Worm (Caenorhabditis elegans): ENCODE measurements around the gene nhr-219.

Gene nhr-219

DNA sequence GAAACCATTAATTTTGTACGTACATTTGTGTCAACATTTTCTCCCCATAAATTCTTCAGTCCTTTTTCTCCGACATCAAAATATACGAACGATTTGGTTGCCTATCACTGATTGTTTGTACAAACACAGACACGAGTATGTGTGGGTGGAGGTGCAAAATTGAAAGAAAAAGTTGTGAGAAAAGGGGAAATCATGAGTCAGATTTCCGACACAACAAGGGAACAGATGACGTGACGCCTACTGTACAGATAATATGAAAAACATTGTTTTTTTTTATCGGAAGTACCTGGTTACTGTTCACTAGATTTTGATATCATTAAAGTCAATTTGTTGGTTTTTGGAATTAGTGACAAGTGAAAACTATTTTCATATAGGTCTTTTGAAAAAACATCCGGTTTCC lies 31.7 kb downstream of the nhr-219 start:
- TF ChIP-seq mml-1 (tag; optimal IDR thresholded peaks at IDR 0.05) (no peak), fkh-10 (GFP tag; optimal IDR thresholded peaks at IDR 0.05) (no peak), ztf-4 (tag; optimal IDR thresholded peaks at IDR 0.05) (no peak), ama-1 (optimal IDR thresholded peaks at IDR 0.05) (peak; percentile 63), ceh-82 (tag; optimal IDR thresholded peaks at IDR 0.05) (no peak), eor-1 (tag; optimal IDR thresholded peaks at IDR 0.05) (no peak), nhr-67 (tag; optimal IDR thresholded peaks at IDR 0.05) (no peak), nhr-12 (tag; optimal IDR thresholded peaks at IDR 0.05) (no peak), nhr-76 (tag; optimal IDR thresholded peaks at IDR 0.05) (no peak), aly-2 (tag; optimal IDR thresholded peaks at IDR 0.05) (no peak), unc-39 (tag; optimal IDR thresholded peaks at IDR 0.05) (no peak), tbx-2 (tag; optimal IDR thresholded peaks at IDR 0.05) (no peak), elt-2 (tag; optimal IDR thresholded peaks at IDR 0.05) (peak; percentile 6)

ce11 chrV:8932318-8932717 lies 33.7 kb downstream of the nhr-219 start, which contains the start of gene H14N18.2:
H14N18.2 (plus strand) TSS chrV:8932618.
- no peak for TF ChIP-seq ZK546.5 (tag; optimal IDR thresholded peaks at IDR 0.05)
- no peak for TF ChIP-seq elt-2 (tag; optimal IDR thresholded peaks at IDR 0.05)
- TF ChIP-seq nhr-237 (tag; optimal IDR thresholded peaks at IDR 0.05), result no peak
- TF ChIP-seq ceh-9 (tag; optimal IDR thresholded peaks at IDR 0.05), result no peak
- TF ChIP-seq mml-1 (tag; optimal IDR thresholded peaks at IDR 0.05), result no peak
- TF ChIP-seq elt-3 (tag; optimal IDR thresholded peaks at IDR 0.05), result no peak
- no peak for TF ChIP-seq nhr-76 (tag; optimal IDR thresholded peaks at IDR 0.05)
- no peak for TF ChIP-seq tbx-2 (tag; optimal IDR thresholded peaks at IDR 0.05)

DNA sequence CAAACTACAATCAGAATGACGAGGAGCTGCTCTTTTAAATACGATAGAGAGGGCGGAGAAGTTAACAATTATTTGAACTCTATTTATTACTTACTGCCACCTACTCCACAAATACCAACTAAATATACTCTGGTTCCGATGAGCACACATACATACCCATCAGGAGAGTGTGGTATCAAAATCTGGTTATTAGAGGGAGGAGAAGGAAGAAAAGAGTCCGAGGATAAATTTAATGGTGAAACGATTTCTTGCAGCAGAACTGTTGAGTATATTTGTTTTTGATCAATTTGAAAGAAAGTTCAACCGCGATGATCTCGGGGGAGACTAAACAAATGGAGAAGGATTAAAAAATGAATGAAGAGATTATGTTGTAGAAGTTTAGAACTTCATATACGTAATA lies 37.0 kb downstream of the nhr-219 start, which contains the start of gene H14N18.4:
H14N18.4 (minus strand) TSS at position 12 of the 400 bp plus-strand sequence.
- TF ChIP-seq nhr-23 (tag; optimal IDR thresholded peaks at IDR 0.05) (no peak), nhr-28 (tag; optimal IDR thresholded peaks at IDR 0.05) (no peak), unc-62 (GFP tag; optimal IDR thresholded peaks at IDR 0.05) (no peak), lin-39 (tag; optimal IDR thresholded peaks at IDR 0.05) (no peak), ceh-28 (tag; optimal IDR thresholded peaks at IDR 0.05) (no peak)

DNA sequence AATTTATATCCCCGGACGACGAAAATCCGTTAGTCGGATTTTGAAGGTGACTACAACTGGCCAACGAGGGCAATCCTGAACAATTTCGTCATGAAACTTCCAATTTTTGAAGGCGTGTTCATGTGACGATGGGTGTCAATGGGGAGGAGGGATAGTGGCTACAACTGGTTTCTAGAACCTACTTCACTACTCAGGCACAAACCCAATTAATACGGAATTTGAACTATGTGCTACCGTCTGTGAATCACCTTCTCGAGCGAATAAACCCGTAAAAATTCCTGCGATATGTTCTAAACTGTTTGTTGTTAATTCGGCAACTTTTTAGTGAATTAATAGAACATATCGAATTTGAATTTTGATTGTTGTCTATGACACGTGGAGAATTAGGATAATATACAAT lies 38.3 kb downstream of the nhr-219 start:
- no peak for TF ChIP-seq R02D3.7 (tag; optimal IDR thresholded peaks at IDR 0.05)
- no peak for TF ChIP-seq ceh-82 (tag; optimal IDR thresholded peaks at IDR 0.05)
- TF ChIP-seq ceh-28 (tag; optimal IDR thresholded peaks at IDR 0.05), result no peak
- no peak for TF ChIP-seq unc-62 (GFP tag; optimal IDR thresholded peaks at IDR 0.05)
- no peak for TF ChIP-seq zag-1 (tag; optimal IDR thresholded peaks at IDR 0.05)
- no peak for TF ChIP-seq lin-15B (tag; optimal IDR thresholded peaks at IDR 0.05)
- no peak for TF ChIP-seq nhr-25 (tag; optimal IDR thresholded peaks at IDR 0.05)
- no peak for TF ChIP-seq unc-39 (tag; optimal IDR thresholded peaks at IDR 0.05)
- no peak for TF ChIP-seq fkh-2 (tag; optimal IDR thresholded peaks at IDR 0.05)
- TF ChIP-seq daf-12 (tag; optimal IDR thresholded peaks at IDR 0.05), result no peak
- no peak for TF ChIP-seq lin-39 (tag; optimal IDR thresholded peaks at IDR 0.05)
- no peak for TF ChIP-seq nhr-76 (tag; optimal IDR thresholded peaks at IDR 0.05)
- no peak for TF ChIP-seq eor-1 (tag; optimal IDR thresholded peaks at IDR 0.05)
- no peak for TF ChIP-seq pha-4 (tag; optimal IDR thresholded peaks at IDR 0.05)
- no peak for TF ChIP-seq fos-1 (tag; optimal IDR thresholded peaks at IDR 0.05)

DNA sequence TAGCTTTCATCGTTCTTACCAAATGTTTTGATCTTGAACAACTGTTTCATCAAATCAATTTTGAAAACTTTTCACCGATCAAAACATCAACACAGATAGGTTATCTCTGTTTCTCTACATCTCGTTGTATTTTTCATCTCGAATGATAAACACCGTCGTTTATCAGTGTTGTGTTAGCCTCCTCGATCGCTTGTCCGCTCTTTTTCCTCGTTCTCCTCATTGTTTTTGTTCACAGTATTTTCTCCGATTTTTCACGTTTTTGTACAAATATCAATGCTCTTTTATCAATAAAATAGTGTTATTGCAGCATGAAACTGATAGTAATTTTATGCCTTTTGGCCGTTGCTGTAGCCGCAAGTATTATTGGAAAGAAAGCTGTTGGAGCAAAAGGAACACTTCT lies 43.2 kb downstream of the nhr-219 start, which contains the start of gene ttr-47:
ttr-47 (plus strand) TSS at position 308 of the 400 bp plus-strand sequence.
- TF ChIP-seq fkh-10 (GFP tag; optimal IDR thresholded peaks at IDR 0.05), result no peak
- TF ChIP-seq pha-4 (tag; optimal IDR thresholded peaks at IDR 0.05), result peak; percentile 20
- peak; percentile 25 for TF ChIP-seq nfya-1 (tag; optimal IDR thresholded peaks at IDR 0.05; ENCODE audit: insufficient read depth)
- TF ChIP-seq nhr-67 (tag; optimal IDR thresholded peaks at IDR 0.05), result no peak
- peak; percentile 33 for TF ChIP-seq ceh-28 (tag; optimal IDR thresholded peaks at IDR 0.05)
- TF ChIP-seq ztf-4 (tag; optimal IDR thresholded peaks at IDR 0.05), result no peak
- peak; percentile 36 for TF ChIP-seq pqm-1 (tag; optimal IDR thresholded peaks at IDR 0.05)
- no peak for TF ChIP-seq egl-5 (tag; optimal IDR thresholded peaks at IDR 0.05)
- TF ChIP-seq fkh-2 (tag; optimal IDR thresholded peaks at IDR 0.05), result no peak
- TF ChIP-seq elt-2 (tag; optimal IDR thresholded peaks at IDR 0.05), result peak; percentile 65

Data from whole organism, L3 larva.